Fruit fly (Drosophila melanogaster) ovary, adult (tissue): ENCODE results near the gene CG31205.

Source experiments
- CG17801 ChIP-seq: fragments of 200-800 bp; optimal IDR thresholded peaks from 2 replicates; lab custom pipeline; 2019; ENCODE audit warnings: missing biosample characterization, mild to moderate bottlenecking, missing genetic modification characterization, moderate library complexity; ENCODE audit not compliant: partially characterized antibody

CG31205 gene

dm6 chr3R:20765302-20766155 is 34.1 kb downstream of the CG31205 start:
- no peak for TF ChIP-seq CG17801

dm6 chr3R:20766156-20766486 is 34.7 kb downstream of the CG31205 start:
- TF ChIP-seq CG17801, result no peak

dm6 chr3R:20772543-20772942 is 41.1 kb downstream of the CG31205 start, which contains the start of gene Takl1:
TSS of gene Takl1 (minus strand) at chr3R:20772601.
- no peak for TF ChIP-seq CG17801

- no peak for TF ChIP-seq CG17801
These were observed 41.7 kb downstream of the CG31205 start for dm6 chr3R:20773174-20773573.

dm6 chr3R:20774125-20774524 is 42.7 kb downstream of the CG31205 start:
- no peak for TF ChIP-seq CG17801

- TF ChIP-seq CG17801, result peak; percentile 99
These were observed 47.0 kb downstream of the CG31205 start for dm6 chr3R:20778285-20778926.

- no peak for TF ChIP-seq CG17801
These were observed 48.1 kb downstream of the CG31205 start for dm6 chr3R:20779545-20779944.

- TF ChIP-seq CG17801, result peak; percentile 50
These were observed 48.5 kb downstream of the CG31205 start for dm6 chr3R:20779969-20780368.

- TF ChIP-seq CG17801, result no peak
These were observed 50.7 kb downstream of the CG31205 start for dm6 chr3R:20782104-20782654.
